2 fruit fly cellular contexts compared by ENCODE assay signal in the genomic region with DNA sequence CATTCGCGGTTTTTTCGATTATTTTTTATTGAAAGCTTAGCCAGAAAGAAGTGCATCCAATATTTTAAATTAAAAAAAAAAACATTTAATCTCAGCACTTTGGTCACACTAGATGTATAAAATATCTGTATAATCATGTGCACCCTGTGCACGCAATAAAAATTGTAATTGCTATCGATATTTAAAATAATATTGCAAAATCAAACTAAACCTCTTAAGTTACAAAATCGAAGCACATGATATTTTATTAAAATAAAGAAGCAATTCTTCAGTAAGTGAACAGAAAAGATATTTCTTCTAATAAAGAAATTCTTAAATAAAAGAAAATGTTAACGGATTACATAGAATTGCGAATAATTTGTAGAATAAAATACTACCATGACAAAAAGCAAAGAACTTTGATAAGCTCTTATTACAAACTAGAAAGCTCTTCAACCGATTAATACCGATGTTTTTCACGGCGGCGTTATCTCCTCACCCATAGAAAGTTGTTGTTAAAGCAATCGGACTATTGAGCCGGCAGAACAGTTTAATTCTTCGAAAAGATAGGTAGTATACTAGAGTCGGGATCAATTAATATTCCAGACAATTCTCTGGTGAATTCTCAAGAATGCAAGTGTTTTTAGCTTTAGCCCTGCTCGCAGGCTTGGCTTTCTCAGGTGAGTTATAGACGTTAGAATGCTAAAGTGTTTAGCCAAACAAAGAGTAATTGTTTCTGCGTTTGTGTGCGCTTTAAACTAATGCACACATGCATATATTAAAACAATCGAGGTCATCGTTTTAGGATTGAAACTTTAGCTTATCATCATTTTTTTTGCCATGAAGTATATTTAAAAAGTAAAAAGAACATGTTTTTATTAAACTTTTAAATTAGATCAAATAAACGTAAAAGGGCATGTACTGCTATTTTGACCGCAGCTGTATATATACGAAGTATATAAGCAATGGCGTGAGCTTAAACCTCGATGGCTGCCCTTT.
A peak's percentile ranks its signal among the peaks of the same experiment; 100 is the strongest.
TF ChIP-seq lines count a peak whose summit lies in the region.

CtsK1 (plus strand) TSS at position 490 of the 978 bp plus-strand sequence.

TF ChIP-seq in whole organism, embryonic, 481 proteins besides CTCF, POLR2A, EP300 and RAD21 (continued from another document and continues in another):
- TF ChIP-seq ranshi (GFP tag; IDR thresholded peaks at IDR 0.05; lab: Robert Waterston, UW) (no peak; the same call in 1 of the 2 replicates), CG10979 (tag; optimal IDR thresholded peaks at IDR 0.05; lab: Kevin White, UChicago) (peak; percentile 6), tup (GFP tag; optimal IDR thresholded peaks at IDR 0.05; lab: Kevin White, UChicago) (no peak), Dref (GFP tag; IDR thresholded peaks at IDR 0.05; lab: Robert Waterston, UW) (peak; percentile 59), trh (GFP tag; optimal IDR thresholded peaks at IDR 0.05; lab: Kevin White, UChicago) (no peak), Sin3A (optimal IDR thresholded peaks at IDR 0.05; lab: Kevin White, UChicago) (no peak), ken (GFP tag; IDR thresholded peaks at IDR 0.05; lab: Robert Waterston, UW) (no peak), abd-A (tag; optimal IDR thresholded peaks at IDR 0.05; lab: Kevin White, UChicago) (peak; percentile 8), CG6272 (GFP tag; IDR thresholded peaks at IDR 0.05; lab: Robert Waterston, UW) (no peak), gsb-n (tag; optimal IDR thresholded peaks at IDR 0.05; lab: Kevin White, UChicago) (no peak), Dbx (GFP tag; IDR thresholded peaks at IDR 0.05; lab: Robert Waterston, UW) (peak; percentile 36; the same call in 1 of the 3 replicates), sc (optimal IDR thresholded peaks at IDR 0.05; lab: Kevin White, UChicago) (no peak), sc (GFP tag; optimal IDR thresholded peaks at IDR 0.05; lab: Kevin White, UChicago) (no peak), Doc3 (GFP tag; IDR thresholded peaks at IDR 0.05; lab: Robert Waterston, UW; ENCODE audit: partially characterized antibody) (peak; percentile 78), CG4854 (GFP tag; optimal IDR thresholded peaks at IDR 0.05; lab: Kevin White, UChicago) (no peak), Fer1 (GFP tag; optimal IDR thresholded peaks at IDR 0.05; lab: Kevin White, UChicago) (no peak), Camta (GFP tag; optimal IDR thresholded peaks at IDR 0.05; lab: Kevin White, UChicago) (no peak), sima (GFP tag; optimal IDR thresholded peaks at IDR 0.05; lab: Kevin White, UChicago) (no peak), Gug (GFP tag; IDR thresholded peaks at IDR 0.05; lab: Robert Waterston, UW) (no peak), CG31224 (GFP tag; IDR thresholded peaks at IDR 0.05; lab: Robert Waterston, UW) (no peak), nau (GFP tag; optimal IDR thresholded peaks at IDR 0.05; lab: Kevin White, UChicago) (no peak), Hr78 (GFP tag; optimal IDR thresholded peaks at IDR 0.05; lab: Kevin White, UChicago) (no peak), tap (tag; optimal IDR thresholded peaks at IDR 0.05; lab: Kevin White, UChicago) (no peak), kah (GFP tag; optimal IDR thresholded peaks at IDR 0.05; lab: Kevin White, UChicago) (no peak), CG11723 (GFP tag; optimal IDR thresholded peaks at IDR 0.05; lab: Kevin White, UChicago) (no peak), Lpt (GFP tag; optimal IDR thresholded peaks at IDR 0.05; lab: Kevin White, UChicago) (no peak), prd (optimal IDR thresholded peaks at IDR 0.05; lab: Kevin White, UChicago) (no peak), prd (GFP tag; IDR thresholded peaks at IDR 0.05; lab: Robert Waterston, UW) (peak; percentile 60; the same call in 2 of the 3 replicates), CG31388 (GFP tag; optimal IDR thresholded peaks at IDR 0.05; lab: Kevin White, UChicago) (no peak), tna (GFP tag; IDR thresholded peaks at IDR 0.05; lab: Robert Waterston, UW; ENCODE audit: partially characterized antibody) (no peak), insv (GFP tag; optimal IDR thresholded peaks at IDR 0.05; lab: Kevin White, UChicago) (no peak), CG9215 (GFP tag; IDR thresholded peaks at IDR 0.05; lab: Robert Waterston, UW) (no peak), nerfin-2 (GFP tag; IDR thresholded peaks at IDR 0.05; lab: Robert Waterston, UW; ENCODE audit: partially characterized antibody) (no peak), ap (GFP tag; IDR thresholded peaks at IDR 0.05; lab: Robert Waterston, UW) (no peak), CHES-1-like (GFP tag; optimal IDR thresholded peaks at IDR 0.05; lab: Kevin White, UChicago) (no peak), slbo (GFP tag; IDR thresholded peaks at IDR 0.05; lab: Robert Waterston, UW) (peak; percentile 49), Gsc (GFP tag; IDR thresholded peaks at IDR 0.05; lab: Robert Waterston, UW) (no peak), CG11695 (GFP tag; IDR thresholded peaks at IDR 0.05; lab: Robert Waterston, UW) (peak; percentile 71; the same call in 2 of the 3 replicates), z (GFP tag; IDR thresholded peaks at IDR 0.05; lab: Robert Waterston, UW) (no peak), slou (GFP tag; optimal IDR thresholded peaks at IDR 0.05; lab: Kevin White, UChicago) (no peak), CG9609 (GFP tag; optimal IDR thresholded peaks at IDR 0.05; lab: Kevin White, UChicago) (no peak), CG1603 (tag; optimal IDR thresholded peaks at IDR 0.05; lab: Kevin White, UChicago) (no peak), oc (tag; optimal IDR thresholded peaks at IDR 0.05; lab: Kevin White, UChicago) (no peak), CG1024 (GFP tag; IDR thresholded peaks at IDR 0.05; lab: Robert Waterston, UW) (no peak), CG7839 (tag; optimal IDR thresholded peaks at IDR 0.05; lab: Kevin White, UChicago) (peak; percentile 44), so (GFP tag; IDR thresholded peaks at IDR 0.05; lab: Robert Waterston, UW) (no peak), CG11560 (tag; IDR thresholded peaks at IDR 0.05; lab: Robert Waterston, UW) (no peak), hb (GFP tag; IDR thresholded peaks at IDR 0.05; lab: Robert Waterston, UW; ENCODE audit: partially characterized antibody) (no peak), Drgx (GFP tag; IDR thresholded peaks at IDR 0.05; lab: Robert Waterston, UW) (peak; percentile 82), BtbVII (GFP tag; optimal IDR thresholded peaks at IDR 0.05; lab: Kevin White, UChicago) (no peak), CG11093 (GFP tag; IDR thresholded peaks at IDR 0.05; lab: Robert Waterston, UW) (no peak), Aef1 (GFP tag; IDR thresholded peaks at IDR 0.05; lab: Robert Waterston, UW) (no peak), org-1 (GFP tag; optimal IDR thresholded peaks at IDR 0.05; lab: Kevin White, UChicago) (no peak), psq (GFP tag; optimal IDR thresholded peaks at IDR 0.05; lab: Kevin White, UChicago) (no peak), Ravus (GFP tag; IDR thresholded peaks at IDR 0.05; lab: Robert Waterston, UW) (no peak), YL-1 (GFP tag; optimal IDR thresholded peaks at IDR 0.05; lab: Kevin White, UChicago) (no peak), Tbp (GFP tag; optimal IDR thresholded peaks at IDR 0.05; lab: Kevin White, UChicago) (no peak), Fer3 (tag; optimal IDR thresholded peaks at IDR 0.05; lab: Kevin White, UChicago) (peak; percentile 5), vnd (GFP tag; IDR thresholded peaks at IDR 0.05; lab: Robert Waterston, UW; ENCODE audit: partially characterized antibody) (peak; percentile 61), CG1792 (GFP tag; optimal IDR thresholded peaks at IDR 0.05; lab: Kevin White, UChicago) (no peak), pho (GFP tag; optimal IDR thresholded peaks at IDR 0.05; lab: Kevin White, UChicago) (no peak), peb (GFP tag; IDR thresholded peaks at IDR 0.05; lab: Robert Waterston, UW) (no peak)

TF ChIP-seq in whole organism, prepupa, 60 proteins besides CTCF, POLR2A, EP300 and RAD21 (continued from another document):
- TF ChIP-seq Gug (GFP tag; IDR thresholded peaks at IDR 0.05; lab: Robert Waterston, UW) = peak; percentile 68
